Worm (Caenorhabditis elegans) whole organism, L2 larva: ENCODE data around the gene twk-46.

Experiments
- F13H6.1 ChIP-seq: sonication (generic microtip); optimal IDR thresholded peaks from 2 replicates; lab custom pipeline; 2016; ENCODE audit warnings: missing genetic modification characterization, missing compliant biosample characterization
- mab-5 ChIP-seq: fragments of 150-350 bp; optimal IDR thresholded peaks from 2 replicates; lab custom pipeline; 2014; ENCODE audit warnings: missing biosample characterization, missing genetic modification characterization
- mdl-1 ChIP-seq, 2 experiments: fragments of 150-350 bp in 1 of 2; sonication (generic microtip) in 1 of 2; optimal IDR thresholded peaks; 2 replicates each; lab custom pipeline; 2017; ENCODE audit warnings: missing biosample characterization in 2 of 2, missing genetic modification characterization in 2 of 2
- nhr-10 ChIP-seq: sonication (generic microtip); optimal IDR thresholded peaks from 2 replicates; lab custom pipeline; 2017; ENCODE audit warnings: missing biosample characterization, missing genetic modification characterization
- nhr-12 ChIP-seq: fragments of 150-350 bp; optimal IDR thresholded peaks from 2 replicates; lab custom pipeline; 2014; ENCODE audit warnings: missing biosample characterization, missing genetic modification characterization
- nhr-23 ChIP-seq: fragments of 150-350 bp; optimal IDR thresholded peaks from 2 replicates; lab custom pipeline; 2014; ENCODE audit warnings: missing biosample characterization, missing genetic modification reagents, missing genetic modification characterization
- nhr-237 ChIP-seq: fragments of 150-350 bp; optimal IDR thresholded peaks from 2 replicates; lab custom pipeline; 2014; ENCODE audit warnings: missing biosample characterization, missing genetic modification characterization
- sma-3 ChIP-seq: sonication (generic microtip); optimal IDR thresholded peaks from 2 replicates; lab custom pipeline; 2016; ENCODE audit warnings: missing genetic modification reagents, missing genetic modification characterization, missing compliant biosample characterization
- ztf-11 ChIP-seq: sonication (generic microtip); optimal IDR thresholded peaks from 2 replicates; lab custom pipeline; 2017; ENCODE audit warnings: missing biosample characterization, missing genetic modification characterization

DNA sequence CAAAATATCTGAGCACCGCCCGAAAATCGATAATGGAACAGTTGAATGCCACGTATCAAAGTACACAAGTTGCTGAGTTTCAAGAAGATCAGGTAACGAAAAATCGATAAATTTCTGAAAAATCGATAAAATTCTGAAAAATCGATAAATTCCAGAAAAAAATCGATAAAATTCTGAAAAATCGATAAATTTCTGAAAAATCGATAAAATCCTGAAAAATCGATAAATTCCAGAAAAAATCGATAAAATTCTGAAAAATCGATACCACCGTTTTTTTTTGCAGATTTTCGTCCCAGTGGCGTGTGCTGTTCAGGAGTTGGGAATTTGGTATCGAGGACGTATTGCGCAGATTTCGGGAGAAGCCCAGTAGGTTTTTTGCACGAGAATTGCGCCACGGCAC lies 32.6 kb upstream of the twk-46 start:
- no peak for TF ChIP-seq ztf-11
- no peak for TF ChIP-seq nhr-23
- TF ChIP-seq sma-3 (GFP tag; lab: Kevin White, UChicago) = no peak
- TF ChIP-seq mdl-1 (tag; optimal IDR thresholded peaks at IDR 0.05; lab: Kevin White, UChicago) = no peak
- no peak for TF ChIP-seq nhr-237 (tag; lab: Kevin White, UChicago)
- no peak for TF ChIP-seq nhr-10
- no peak for TF ChIP-seq nhr-12 (tag; lab: Kevin White, UChicago)
- TF ChIP-seq F13H6.1 (tag; lab: Kevin White, UChicago) = no peak
- TF ChIP-seq mab-5 = no peak
